Worm (Caenorhabditis elegans) whole organism, mixed stage, embryonic: ENCODE data around the gene aak-1.

Source experiments
- M03D4.4 ChIP-seq: sonication (generic microtip); optimal IDR thresholded peaks from 2 replicates; lab custom pipeline; 2017; ENCODE audit warnings: mild to moderate bottlenecking, missing genetic modification characterization, missing compliant biosample characterization
- bed-3 ChIP-seq: fragments of 200-800 bp; sonication (Bioruptor generic); optimal IDR thresholded peaks from 3 replicates; lab custom pipeline; 2018; ENCODE audit warnings: mild to moderate bottlenecking, missing genetic modification characterization, moderate library complexity, missing compliant biosample characterization
- ceh-39 ChIP-seq: fragments of 150-350 bp; optimal IDR thresholded peaks from 2 replicates; lab custom pipeline; 2014; ENCODE audit warnings: missing biosample characterization, missing genetic modification characterization
- elt-1 ChIP-seq: sonication (generic microtip); optimal IDR thresholded peaks from 2 replicates; lab custom pipeline; 2017; ENCODE audit warnings: missing genetic modification characterization, mild to moderate bottlenecking, missing compliant biosample characterization, antibody characterized with exemption, moderate library complexity, borderline replicate concordance; ENCODE audit not compliant: insufficient read depth
- elt-3 ChIP-seq: fragments of 150-350 bp; optimal IDR thresholded peaks from 2 replicates; lab custom pipeline; 2014; ENCODE audit warnings: missing biosample characterization, missing genetic modification characterization
- lin-13 ChIP-seq: fragments of 150-350 bp; optimal IDR thresholded peaks from 2 replicates; lab custom pipeline; 2014; ENCODE audit warnings: missing biosample characterization, missing genetic modification characterization
- nhr-12 ChIP-seq: fragments of 150-350 bp; optimal IDR thresholded peaks from 2 replicates; lab custom pipeline; 2014; ENCODE audit warnings: missing biosample characterization, missing genetic modification characterization
- nhr-237 ChIP-seq: fragments of 150-350 bp; optimal IDR thresholded peaks from 2 replicates; lab custom pipeline; 2014; ENCODE audit warnings: missing biosample characterization, missing genetic modification characterization
- pha-4 ChIP-seq: fragments of 150-350 bp; optimal IDR thresholded peaks from 2 replicates; lab custom pipeline; 2018; ENCODE audit warnings: missing biosample characterization, missing genetic modification reagents, missing genetic modification characterization
- sem-2 ChIP-seq: fragments of 200-800 bp; sonication (Bioruptor generic); optimal IDR thresholded peaks from 2 replicates; lab custom pipeline; 2018; ENCODE audit warnings: mild to moderate bottlenecking, missing genetic modification characterization, missing compliant biosample characterization
- snpc-4 ChIP-seq: fragments of 150-350 bp; optimal IDR thresholded peaks from 2 replicates; lab custom pipeline; 2014; ENCODE audit warnings: missing biosample characterization, missing genetic modification characterization
- unc-120 ChIP-seq: sonication (generic microtip); optimal IDR thresholded peaks from 2 replicates; lab custom pipeline; 2017; ENCODE audit warnings: missing genetic modification characterization, missing compliant biosample characterization; ENCODE audit not compliant: poor library complexity, severe bottlenecking
- unc-62 ChIP-seq: fragments of 150-350 bp; optimal IDR thresholded peaks from 2 replicates; lab custom pipeline; 2014; ENCODE audit warnings: missing biosample characterization, missing genetic modification reagents, missing genetic modification characterization
- ztf-11 ChIP-seq: fragments of 150-350 bp; optimal IDR thresholded peaks from 2 replicates; lab custom pipeline; 2014; ENCODE audit warnings: missing biosample characterization, missing genetic modification characterization

- TF ChIP-seq lin-13 (tag; lab: Kevin White, UChicago) (no peak), bed-3 (GFP tag; lab: Kevin White, UChicago) (no peak), nhr-12 (no peak), snpc-4 (tag; lab: Kevin White, UChicago) (no peak), nhr-237 (no peak), M03D4.4 (tag; lab: Kevin White, UChicago) (no peak), unc-120 (tag; lab: Kevin White, UChicago) (no peak), unc-62 (no peak), elt-3 (tag; lab: Kevin White, UChicago) (no peak), elt-1 (tag; lab: Kevin White, UChicago) (no peak), sem-2 (GFP tag; lab: Kevin White, UChicago) (no peak), pha-4 (tag; lab: Kevin White, UChicago) (no peak), ztf-11 (no peak), ceh-39 (tag; lab: Kevin White, UChicago) (no peak)
Measured at ce11 chrIII:8739126-8739525, 21.8 kb downstream of the aak-1 start.
